Fruit fly (Drosophila melanogaster) whole organism, pupa: ENCODE results near the gene Dtwd2.
A peak's percentile ranks its signal among the peaks of the same experiment; 100 is the strongest.

Source experiments
- CG10348 ChIP-seq: fragments of 200-800 bp; sonication (Bioruptor generic); IDR thresholded peaks from 2 replicates; pipeline ENCODE4 v1.3.6; 2022; ENCODE audit warnings: missing biosample characterization, missing genetic modification characterization
- CG12605 ChIP-seq: fragments of 200-800 bp; sonication (Bioruptor generic); IDR thresholded peaks from 2 replicates; pipeline ENCODE4 v1.3.6; 2022; ENCODE audit warnings: missing biosample characterization, missing genetic modification characterization
- CG13204 ChIP-seq: fragments of 200-800 bp; sonication (Bioruptor generic); optimal IDR thresholded peaks from 2 replicates; lab custom pipeline; 2018; ENCODE audit warnings: missing biosample characterization, mild to moderate bottlenecking, missing genetic modification characterization, moderate library complexity
- CG14655 ChIP-seq: fragments of 200-800 bp; sonication (Bioruptor generic); optimal IDR thresholded peaks from 3 replicates; lab custom pipeline; 2017; ENCODE audit warnings: mild to moderate bottlenecking, missing biosample characterization, missing genetic modification reagents, missing genetic modification characterization
- CG15710 ChIP-seq: fragments of 200-800 bp; sonication (Bioruptor generic); optimal IDR thresholded peaks from 2 replicates; lab custom pipeline; 2018; ENCODE audit warnings: missing biosample characterization, mild to moderate bottlenecking, missing genetic modification characterization, moderate library complexity
- CG17806 ChIP-seq: fragments of 200-800 bp; sonication (Bioruptor generic); optimal IDR thresholded peaks from 2 replicates; lab custom pipeline; 2018; ENCODE audit warnings: missing biosample characterization, mild to moderate bottlenecking, missing genetic modification characterization, moderate library complexity
- CG32121 ChIP-seq: fragments of 200-800 bp; sonication (Bioruptor generic); IDR thresholded peaks from 2 replicates; pipeline ENCODE4 v1.3.6; 2022; ENCODE audit warnings: missing biosample characterization, missing genetic modification characterization
- CG34367 ChIP-seq: fragments of 200-800 bp; sonication (Bioruptor generic); optimal IDR thresholded peaks from 2 replicates; lab custom pipeline; 2018; ENCODE audit warnings: missing biosample characterization, mild to moderate bottlenecking, missing genetic modification characterization
- CG4496 ChIP-seq: fragments of 200-800 bp; sonication (Bioruptor generic); IDR thresholded peaks from 3 replicates; pipeline ENCODE4 v1.3.6; 2022; ENCODE audit warnings: missing biosample characterization, missing genetic modification characterization
- CG8159 ChIP-seq: fragments of 200-800 bp; sonication (Bioruptor generic); optimal IDR thresholded peaks from 3 replicates; lab custom pipeline; 2018; ENCODE audit warnings: missing biosample characterization, mild to moderate bottlenecking, missing genetic modification characterization, moderate library complexity
- CG8301 ChIP-seq: fragments of 200-800 bp; sonication (Bioruptor generic); optimal IDR thresholded peaks from 2 replicates; lab custom pipeline; 2018; ENCODE audit warnings: missing biosample characterization, mild to moderate bottlenecking, missing genetic modification characterization
- CG9948 ChIP-seq: fragments of 200-800 bp; sonication (Bioruptor generic); optimal IDR thresholded peaks from 2 replicates; lab custom pipeline; 2018; ENCODE audit warnings: missing biosample characterization, mild to moderate bottlenecking, missing genetic modification characterization, moderate library complexity
- D1 ChIP-seq: fragments of 200-800 bp; sonication (Bioruptor generic); optimal IDR thresholded peaks from 2 replicates; lab custom pipeline; 2018; ENCODE audit warnings: missing biosample characterization, mild to moderate bottlenecking, missing genetic modification characterization, moderate library complexity
- EcR ChIP-seq: fragments of 200-800 bp; sonication (Bioruptor generic); optimal IDR thresholded peaks from 3 replicates; lab custom pipeline; 2019; ENCODE audit warnings: missing biosample characterization, missing genetic modification characterization, mild to moderate bottlenecking, moderate library complexity, missing genetic modification reagents
- Ets98B ChIP-seq: fragments of 200-800 bp; sonication (Bioruptor generic); IDR thresholded peaks from 2 replicates; pipeline ENCODE4 v1.3.6; 2022; ENCODE audit warnings: missing biosample characterization, missing genetic modification characterization
- Pif1A ChIP-seq: fragments of 200-800 bp; sonication (Bioruptor generic); optimal IDR thresholded peaks from 3 replicates; lab custom pipeline; 2016; ENCODE audit warnings: missing biosample characterization, missing genetic modification characterization
- Pif1B ChIP-seq: fragments of 200-800 bp; sonication (Bioruptor generic); optimal IDR thresholded peaks from 3 replicates; lab custom pipeline; 2016; ENCODE audit warnings: missing biosample characterization, missing genetic modification characterization
- Snoo ChIP-seq: fragments of 200-800 bp; sonication (Bioruptor generic); optimal IDR thresholded peaks from 3 replicates; lab custom pipeline; 2017; ENCODE audit warnings: missing biosample characterization, mild to moderate bottlenecking, missing genetic modification characterization, inconsistent platforms
- fd96Ca ChIP-seq: fragments of 200-800 bp; sonication (Bioruptor generic); IDR thresholded peaks from 3 replicates; pipeline ENCODE4 v1.3.6; 2022; ENCODE audit warnings: missing biosample characterization, missing genetic modification characterization
- gl ChIP-seq: fragments of 200-800 bp; sonication (Bioruptor generic); optimal IDR thresholded peaks from 2 replicates; lab custom pipeline; 2018; ENCODE audit warnings: missing biosample characterization, mild to moderate bottlenecking, missing genetic modification characterization
- rn ChIP-seq: fragments of 200-800 bp; sonication (Bioruptor generic); IDR thresholded peaks from 2 replicates; pipeline ENCODE4 v1.3.6; 2022; ENCODE audit warnings: missing biosample characterization, missing genetic modification characterization

Gene Dtwd2

dm6 chr3R:7223972-7224464, 25.6 kb upstream of the Dtwd2 start, which contains the start of gene thw:
Gene thw (plus strand): TSS chr3R:7224414.
- TF ChIP-seq CG13204 (GFP tag; lab: Kevin White, UChicago) = peak; percentile 90
- TF ChIP-seq CG10348 (GFP tag; lab: Robert Waterston, UW) = no peak
- no peak for TF ChIP-seq CG15710 (tag; lab: Kevin White, UChicago)
- no peak for TF ChIP-seq CG34367 (tag; lab: Kevin White, UChicago)
- no peak for TF ChIP-seq Pif1A (GFP tag; lab: Kevin White, UChicago)

dm6 chr3R:7241460-7241859, 8.1 kb upstream of the Dtwd2 start, which contains the start of gene CG14607:
Gene CG14607 (plus strand): TSS chr3R:7241760.
- TF ChIP-seq CG15710 (tag; lab: Kevin White, UChicago) (no peak), CG34367 (tag; lab: Kevin White, UChicago) (no peak), CG32121 (GFP tag; lab: Robert Waterston, UW) (no peak), Ets98B (no peak), Pif1A (GFP tag; lab: Kevin White, UChicago) (no peak), Snoo (tag; lab: Kevin White, UChicago) (no peak)
- TF ChIP-seq, all 21 proteins: peak for 0

- no peak for TF ChIP-seq CG8159 (tag; lab: Kevin White, UChicago)
- TF ChIP-seq Ets98B = no peak
- no peak for TF ChIP-seq CG15710 (tag; lab: Kevin White, UChicago)
- no peak for TF ChIP-seq CG14655
- TF ChIP-seq CG13204 (GFP tag; lab: Kevin White, UChicago) = no peak
- no peak for TF ChIP-seq CG4496 (GFP tag; lab: Robert Waterston, UW)
- no peak for TF ChIP-seq CG9948 (tag; lab: Kevin White, UChicago)
- no peak for TF ChIP-seq rn (GFP tag; lab: Robert Waterston, UW)
- no peak for TF ChIP-seq CG8301 (tag; lab: Kevin White, UChicago)
- no peak for TF ChIP-seq CG17806 (tag; lab: Kevin White, UChicago)
- no peak for TF ChIP-seq EcR
- no peak for TF ChIP-seq Pif1A (GFP tag; lab: Kevin White, UChicago)
Measured at dm6 chr3R:7246889-7247288, 2.7 kb upstream of the Dtwd2 start, which contains the start of the genes Noc3 and CG10053. Gene Noc3 (minus strand): TSS chr3R:7246969. Gene CG10053 (plus strand): TSS chr3R:7247090.

- TF ChIP-seq Pif1A (GFP tag; lab: Kevin White, UChicago) (no peak), CG34367 (tag; lab: Kevin White, UChicago) (no peak), CG15710 (tag; lab: Kevin White, UChicago) (no peak), CG4496 (GFP tag; lab: Robert Waterston, UW) (no peak), CG10348 (GFP tag; lab: Robert Waterston, UW) (no peak), CG8301 (tag; lab: Kevin White, UChicago) (no peak), CG13204 (GFP tag; lab: Kevin White, UChicago) (no peak), Snoo (tag; lab: Kevin White, UChicago) (no peak), rn (GFP tag; lab: Robert Waterston, UW) (no peak), Pif1B (GFP tag; lab: Kevin White, UChicago) (no peak), CG14655 (no peak), CG17806 (tag; lab: Kevin White, UChicago) (no peak), EcR (no peak), CG12605 (no peak), fd96Ca (GFP tag; lab: Robert Waterston, UW) (no peak)
Measured at dm6 chr3R:7251857-7252256, 2.3 kb downstream of the Dtwd2 start, which contains the start of gene Obp84a. Gene Obp84a (minus strand): TSS chr3R:7251957.

dm6 chr3R:7259554-7259953, 10.0 kb downstream of the Dtwd2 start:
- TF ChIP-seq Ets98B (no peak), CG17806 (tag; lab: Kevin White, UChicago) (no peak), CG34367 (tag; lab: Kevin White, UChicago) (no peak), CG10348 (GFP tag; lab: Robert Waterston, UW) (no peak), rn (GFP tag; lab: Robert Waterston, UW) (no peak), CG4496 (GFP tag; lab: Robert Waterston, UW) (no peak), CG9948 (tag; lab: Kevin White, UChicago) (no peak), EcR (no peak), CG32121 (GFP tag; lab: Robert Waterston, UW) (no peak), CG15710 (tag; lab: Kevin White, UChicago) (no peak), CG8301 (tag; lab: Kevin White, UChicago) (no peak), fd96Ca (GFP tag; lab: Robert Waterston, UW) (no peak), D1 (tag; lab: Kevin White, UChicago) (no peak), CG14655 (no peak), CG12605 (no peak), CG13204 (GFP tag; lab: Kevin White, UChicago) (no peak), Pif1A (GFP tag; lab: Kevin White, UChicago) (no peak), Snoo (tag; lab: Kevin White, UChicago) (no peak), gl (tag; lab: Kevin White, UChicago) (no peak)

- TF ChIP-seq CG8301 (tag; lab: Kevin White, UChicago) (no peak), CG17806 (tag; lab: Kevin White, UChicago) (no peak), CG4496 (GFP tag; lab: Robert Waterston, UW) (no peak), CG8159 (tag; lab: Kevin White, UChicago) (no peak), rn (GFP tag; lab: Robert Waterston, UW) (no peak), CG14655 (no peak), EcR (no peak), CG10348 (GFP tag; lab: Robert Waterston, UW) (no peak), CG34367 (tag; lab: Kevin White, UChicago) (no peak), Pif1A (GFP tag; lab: Kevin White, UChicago) (no peak), D1 (tag; lab: Kevin White, UChicago) (no peak), CG15710 (tag; lab: Kevin White, UChicago) (no peak), Snoo (tag; lab: Kevin White, UChicago) (no peak), fd96Ca (GFP tag; lab: Robert Waterston, UW) (no peak), Pif1B (GFP tag; lab: Kevin White, UChicago) (no peak), CG12605 (no peak)
- TF ChIP-seq, all 21 proteins: peak for 0
Measured at dm6 chr3R:7265567-7266208, 16.1 kb downstream of the Dtwd2 start, which contains the start of the genes Gld and Syt4. Gene Gld (minus strand): TSS chr3R:7265703. Gene Syt4 (plus strand): TSS chr3R:7266065.
